Worm (Caenorhabditis elegans): ENCODE data around the gene M18.6.

DNA sequence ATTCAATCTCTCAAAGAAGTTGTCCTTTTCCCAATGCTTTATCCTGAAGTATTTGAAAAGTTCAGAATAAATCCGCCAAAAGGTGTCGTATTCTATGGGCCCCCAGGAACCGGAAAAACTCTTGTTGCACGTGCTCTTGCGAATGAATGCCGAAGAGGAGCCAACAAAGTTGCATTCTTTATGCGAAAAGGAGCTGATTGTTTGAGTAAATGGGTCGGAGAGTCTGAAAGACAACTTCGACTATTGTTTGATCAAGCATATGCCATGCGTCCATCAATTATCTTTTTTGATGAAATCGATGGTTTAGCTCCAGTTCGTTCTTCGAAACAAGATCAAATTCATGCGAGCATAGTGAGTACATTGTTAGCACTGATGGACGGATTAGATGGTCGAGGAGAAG lies 40.3 kb upstream of the M18.6 start:
- TF ChIP-seq unc-130 (tag; optimal IDR thresholded peaks at IDR 0.05) (no peak), lin-39 (tag; optimal IDR thresholded peaks at IDR 0.05) (no peak), lsy-2 (tag; optimal IDR thresholded peaks at IDR 0.05) (no peak), fos-1 (tag; optimal IDR thresholded peaks at IDR 0.05) (no peak), pqm-1 (tag; optimal IDR thresholded peaks at IDR 0.05) (no peak)

Data from whole organism, L1 larva.